Worm (Caenorhabditis elegans): ENCODE data around the gene sor-1.

sor-1 gene

DNA sequence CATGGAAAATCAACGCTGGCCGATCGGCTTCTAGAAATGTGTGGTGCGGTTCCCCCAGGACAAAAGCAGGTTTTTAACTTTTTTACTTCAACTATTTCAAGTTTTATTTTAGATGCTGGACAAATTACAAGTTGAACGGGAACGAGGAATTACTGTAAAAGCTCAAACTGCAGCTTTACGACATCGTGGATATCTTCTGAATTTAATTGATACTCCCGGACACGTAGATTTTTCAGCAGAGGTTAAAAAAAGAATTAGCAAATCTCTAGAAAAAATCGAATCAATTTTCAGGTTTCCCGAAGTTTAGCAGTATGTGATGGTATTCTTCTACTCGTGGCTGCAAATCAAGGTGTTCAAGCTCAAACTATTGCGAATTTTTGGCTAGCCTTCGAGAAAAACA, 11.5 kb downstream of the sor-1 start:
- TF ChIP-seq ceh-79 (tag; optimal IDR thresholded peaks at IDR 0.05): no peak
- TF ChIP-seq gei-17 (GFP tag; optimal IDR thresholded peaks at IDR 0.05): no peak
- no peak for TF ChIP-seq let-607 (tag; optimal IDR thresholded peaks at IDR 0.05)
- TF ChIP-seq sptf-2 (GFP tag; optimal IDR thresholded peaks at IDR 0.05): no peak
- TF ChIP-seq snpc-4 (GFP tag; optimal IDR thresholded peaks at IDR 0.05): no peak
- TF ChIP-seq snpc-4 (tag; optimal IDR thresholded peaks at IDR 0.05): no peak
- no peak for TF ChIP-seq repo-1 (tag; optimal IDR thresholded peaks at IDR 0.05)
- no peak for TF ChIP-seq ccch-3 (GFP tag; optimal IDR thresholded peaks at IDR 0.05)
- TF ChIP-seq aptf-3 (GFP tag; IDR thresholded peaks at IDR 0.05): no peak
- no peak for TF ChIP-seq nfya-2 (GFP tag; IDR thresholded peaks at IDR 0.05)
- no peak for TF ChIP-seq F39B2.1 (GFP tag; IDR thresholded peaks at IDR 0.05)
- no peak for TF ChIP-seq madf-6 (GFP tag; IDR thresholded peaks at IDR 0.05)
- TF ChIP-seq tlf-1 (GFP tag; optimal IDR thresholded peaks at IDR 0.05): no peak
- no peak for TF ChIP-seq F33H1.4 (GFP tag; IDR thresholded peaks at IDR 0.05)
- TF ChIP-seq T07F8.4 (tag; optimal IDR thresholded peaks at IDR 0.05): no peak
- TF ChIP-seq hrde-1 (tag; optimal IDR thresholded peaks at IDR 0.05; ENCODE audit: borderline replicate concordance): no peak
- TF ChIP-seq hsf-1 (GFP tag; IDR thresholded peaks at IDR 0.05): no peak
- TF ChIP-seq nhr-120 (GFP tag; IDR thresholded peaks at IDR 0.05): no peak
- no peak for TF ChIP-seq D2030.7 (GFP tag; IDR thresholded peaks at IDR 0.05)

- no peak for TF ChIP-seq nhr-90 (tag; optimal IDR thresholded peaks at IDR 0.05)
- peak; percentile 46 for TF ChIP-seq him-1 (tag; optimal IDR thresholded peaks at IDR 0.05)
- TF ChIP-seq egl-18 (GFP tag; IDR thresholded peaks at IDR 0.05): no peak
- no peak for TF ChIP-seq attf-6 (GFP tag; IDR thresholded peaks at IDR 0.05)
- peak in 1 of 3 experiments; percentile 4 for TF ChIP-seq lin-35 (GFP tag; optimal IDR thresholded peaks at IDR 0.05)
- TF ChIP-seq ztf-28 (GFP tag; IDR thresholded peaks at IDR 0.05): no peak
- TF ChIP-seq ztf-18 (tag; optimal IDR thresholded peaks at IDR 0.05): no peak
- no peak for TF ChIP-seq F22D6.2 (tag; optimal IDR thresholded peaks at IDR 0.05)
- TF ChIP-seq lir-1 (GFP tag; conservative IDR thresholded peaks at IDR 0.05): no peak
- no peak for TF ChIP-seq Y79H2A.3 (GFP tag; conservative IDR thresholded peaks at IDR 0.05)
- TF ChIP-seq ama-1 (optimal IDR thresholded peaks at IDR 0.05): no peak
- TF ChIP-seq ama-1 (GFP tag; optimal IDR thresholded peaks at IDR 0.05): no peak
- TF ChIP-seq attf-3 (GFP tag; conservative IDR thresholded peaks at IDR 0.05): peak; percentile 93
Observed at ce11 chrIII:8432143-8432542, 14.2 kb downstream of the sor-1 start, which contains the start of gene ZK1236.5. Gene ZK1236.5 (minus strand): TSS chrIII:8432214.

DNA sequence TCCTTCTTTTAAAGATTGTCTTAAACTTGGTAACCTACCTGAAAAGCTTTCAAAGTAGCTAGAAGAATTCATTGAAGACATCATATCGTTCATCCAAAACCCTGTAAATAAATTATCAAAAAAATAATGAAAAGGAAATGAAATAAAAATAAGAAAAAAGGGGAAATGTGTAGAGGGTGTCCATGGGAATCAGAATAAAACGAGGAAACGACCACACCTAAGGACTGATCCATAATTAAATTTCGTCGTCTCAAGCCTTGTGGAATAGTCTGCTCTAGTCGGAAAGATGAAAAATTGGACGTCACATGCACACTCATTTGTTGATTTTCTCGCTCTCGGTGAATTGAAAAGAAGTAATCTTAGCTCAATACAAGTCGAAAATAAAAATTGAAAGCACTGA, 17.1 kb downstream of the sor-1 start, which contains the start of gene ZK1236.9:
ZK1236.9 (minus strand) TSS at position 101 of the 400 bp plus-strand sequence.
- no peak for TF ChIP-seq K12H6.12 (tag; optimal IDR thresholded peaks at IDR 0.05)
- TF ChIP-seq egl-18 (GFP tag; IDR thresholded peaks at IDR 0.05): no peak
- TF ChIP-seq ztf-28 (GFP tag; IDR thresholded peaks at IDR 0.05): no peak
- TF ChIP-seq ztf-18 (tag; optimal IDR thresholded peaks at IDR 0.05): no peak
- no peak for TF ChIP-seq F49E8.2 (tag; optimal IDR thresholded peaks at IDR 0.05; ENCODE audit: insufficient read depth)
- no peak for TF ChIP-seq ztf-25 (GFP tag; IDR thresholded peaks at IDR 0.05)
- TF ChIP-seq nhr-120 (GFP tag; IDR thresholded peaks at IDR 0.05): no peak
- TF ChIP-seq madf-8 (GFP tag; conservative IDR thresholded peaks at IDR 0.05): no peak
- TF ChIP-seq dpff-1 (tag; optimal IDR thresholded peaks at IDR 0.05): no peak
- TF ChIP-seq ztf-3 (GFP tag; optimal IDR thresholded peaks at IDR 0.05): no peak
- TF ChIP-seq nfya-1 (tag; optimal IDR thresholded peaks at IDR 0.05; ENCODE audit: borderline replicate concordance, insufficient read depth): no peak
- TF ChIP-seq F52B5.7 (tag; optimal IDR thresholded peaks at IDR 0.05): no peak
- no peak for TF ChIP-seq lin-35 (GFP tag; optimal IDR thresholded peaks at IDR 0.05)
- TF ChIP-seq ceh-100 (GFP tag; IDR thresholded peaks at IDR 0.05): no peak
- TF ChIP-seq ets-4 (GFP tag; optimal IDR thresholded peaks at IDR 0.05): no peak
- TF ChIP-seq atf-7 (tag; optimal IDR thresholded peaks at IDR 0.05): no peak
- TF ChIP-seq T26A5.8 (tag; optimal IDR thresholded peaks at IDR 0.05): no peak
- TF ChIP-seq F57A8.1 (GFP tag; optimal IDR thresholded peaks at IDR 0.05): no peak
